Fruit fly (Drosophila melanogaster) whole organism, embryonic: ENCODE results near the gene CG13609.

Experiments used
- Adf1 ChIP-seq: fragments of 200-800 bp; sonication (Bioruptor generic); IDR thresholded peaks from 2 replicates; pipeline ENCODE4 v1.3.6; 2022; ENCODE audit warnings: missing biosample characterization, missing genetic modification characterization
- CG10147 ChIP-seq: fragments of 200-800 bp; sonication (Bioruptor generic); optimal IDR thresholded peaks from 2 replicates; lab custom pipeline; 2019; ENCODE audit warnings: missing biosample characterization, mild to moderate bottlenecking, missing genetic modification characterization, moderate library complexity
- CG11695 ChIP-seq: fragments of 200-800 bp; sonication (Bioruptor generic); IDR thresholded peaks from 3 replicates; pipeline ENCODE4 v1.3.6; 2022; ENCODE audit warnings: missing biosample characterization, missing genetic modification characterization
- CG11696 ChIP-seq: fragments of 200-800 bp; sonication (Bioruptor generic); IDR thresholded peaks from 2 replicates; pipeline ENCODE4 v1.3.6; 2022; ENCODE audit warnings: missing biosample characterization, missing genetic modification characterization
- CG2116 ChIP-seq: fragments of 200-800 bp; sonication (Bioruptor generic); optimal IDR thresholded peaks from 3 replicates; lab custom pipeline; 2018; ENCODE audit warnings: missing biosample characterization, mild to moderate bottlenecking, missing genetic modification characterization
- CG30403 ChIP-seq: fragments of 200-800 bp; sonication (Bioruptor generic); optimal IDR thresholded peaks from 3 replicates; lab custom pipeline; 2016; ENCODE audit warnings: missing biosample characterization, missing genetic modification characterization
- CG3065 ChIP-seq: fragments of 200-800 bp; sonication (Bioruptor generic); optimal IDR thresholded peaks from 2 replicates; lab custom pipeline; 2016; ENCODE audit warnings: missing biosample characterization, missing genetic modification characterization
- CG3163 ChIP-seq: fragments of 200-800 bp; sonication (Bioruptor generic); optimal IDR thresholded peaks from 3 replicates; lab custom pipeline; 2016; ENCODE audit warnings: missing biosample characterization, missing genetic modification characterization
- CG34422 ChIP-seq: fragments of 200-800 bp; sonication (Bioruptor generic); IDR thresholded peaks from 3 replicates; pipeline ENCODE4 v1.3.6; 2022; ENCODE audit warnings: missing biosample characterization, missing genetic modification characterization
- CG3726 ChIP-seq: fragments of 200-800 bp; sonication (Bioruptor generic); IDR thresholded peaks from 3 replicates; pipeline ENCODE4, ENCODE4 v1.3.6; 2022; ENCODE audit warnings: missing biosample characterization, missing genetic modification characterization
- CG6272 ChIP-seq: fragments of 200-800 bp; sonication (Bioruptor generic); IDR thresholded peaks from 2 replicates; pipeline ENCODE4 v1.3.6; 2022; ENCODE audit warnings: missing biosample characterization, missing genetic modification characterization
- CG6813 ChIP-seq: fragments of 200-800 bp; sonication (Bioruptor generic); optimal IDR thresholded peaks from 2 replicates; lab custom pipeline; 2017; ENCODE audit warnings: missing biosample characterization, missing genetic modification characterization, mild to moderate bottlenecking, moderate library complexity, missing genetic modification reagents
- CG7271 ChIP-seq: fragments of 200-800 bp; sonication (Bioruptor generic); optimal IDR thresholded peaks from 2 replicates; lab custom pipeline; 2018; ENCODE audit warnings: missing biosample characterization, mild to moderate bottlenecking, missing genetic modification characterization, moderate library complexity
- CG7556 ChIP-seq: fragments of 200-800 bp; sonication (Bioruptor generic); optimal IDR thresholded peaks from 2 replicates; lab custom pipeline; 2017; ENCODE audit warnings: missing biosample characterization, mild to moderate bottlenecking, missing genetic modification characterization
- CG8478 ChIP-seq: fragments of >200 bp; optimal IDR thresholded peaks from 2 replicates; lab custom pipeline; 2018
- CG8924 ChIP-seq: fragments of 200-800 bp; optimal IDR thresholded peaks from 3 replicates; lab custom pipeline; 2019; ENCODE audit warnings: missing biosample characterization, mild to moderate bottlenecking, missing genetic modification characterization, moderate library complexity
- CG9727 ChIP-seq: fragments of 200-800 bp; sonication (Bioruptor generic); optimal IDR thresholded peaks from 3 replicates; lab custom pipeline; 2017; ENCODE audit warnings: missing biosample characterization, mild to moderate bottlenecking, missing genetic modification characterization
- Dfd ChIP-seq, 2 experiments: fragments of >200 bp; optimal IDR thresholded peaks; 2 replicates each; lab custom pipeline; 2017; ENCODE audit warnings: missing biosample characterization in 2 of 2, missing genetic modification characterization in 2 of 2
- E2f1 ChIP-seq: fragments of 200-800 bp; sonication (Bioruptor generic); IDR thresholded peaks from 2 replicates; pipeline ENCODE4 v1.3.6; 2022; ENCODE audit warnings: missing biosample characterization, missing genetic modification characterization
- HLH3B ChIP-seq: fragments of 200-800 bp; sonication (Bioruptor generic); IDR thresholded peaks from 2 replicates; pipeline ENCODE4 v1.3.6; 2022; ENCODE audit warnings: missing biosample characterization, missing genetic modification characterization
- HLHmδ ChIP-seq: fragments of 200-800 bp; sonication (Bioruptor generic); optimal IDR thresholded peaks from 2 replicates; lab custom pipeline; 2018; ENCODE audit warnings: missing biosample characterization, mild to moderate bottlenecking, missing genetic modification characterization, moderate library complexity
- Kr ChIP-seq: fragments of 200-800 bp; sonication (Bioruptor generic); optimal IDR thresholded peaks from 2 replicates; lab custom pipeline; 2017; ENCODE audit warnings: missing biosample characterization, mild to moderate bottlenecking, missing genetic modification characterization
- Lhr ChIP-seq: fragments of 200-800 bp; sonication (Bioruptor generic); optimal IDR thresholded peaks from 3 replicates; lab custom pipeline; 2017; ENCODE audit warnings: mild to moderate bottlenecking, missing biosample characterization, missing genetic modification reagents, missing genetic modification characterization
- Lim3 ChIP-seq: fragments of 200-800 bp; sonication (Bioruptor generic); IDR thresholded peaks from 2 replicates; pipeline ENCODE4 v1.3.6; 2022; ENCODE audit warnings: missing biosample characterization, missing genetic modification characterization
- NfI ChIP-seq: fragments of 200-800 bp; sonication (Bioruptor generic); optimal IDR thresholded peaks from 3 replicates; lab custom pipeline; 2018; ENCODE audit warnings: missing biosample characterization, mild to moderate bottlenecking, missing genetic modification characterization, moderate library complexity
- Spps ChIP-seq: fragments of 200-800 bp; sonication (Bioruptor generic); optimal IDR thresholded peaks from 2 replicates; lab custom pipeline; 2018; ENCODE audit warnings: missing biosample characterization, mild to moderate bottlenecking, missing genetic modification characterization
- Ssrp ChIP-seq: fragments of 200-800 bp; sonication (Bioruptor generic); optimal IDR thresholded peaks from 2 replicates; lab custom pipeline; 2018; ENCODE audit warnings: missing biosample characterization, mild to moderate bottlenecking, missing genetic modification characterization, moderate library complexity
- Vsx1 ChIP-seq: fragments of 200-800 bp; sonication (Bioruptor generic); optimal IDR thresholded peaks from 2 replicates; lab custom pipeline; 2017; ENCODE audit warnings: missing biosample characterization, mild to moderate bottlenecking, missing genetic modification characterization, missing genetic modification reagents
- YL-1 ChIP-seq: fragments of 200-800 bp; sonication (Bioruptor generic); optimal IDR thresholded peaks from 3 replicates; lab custom pipeline; 2017; ENCODE audit warnings: missing biosample characterization, mild to moderate bottlenecking, missing genetic modification characterization
- bigmax ChIP-seq: fragments of 200-800 bp; sonication (Bioruptor generic); optimal IDR thresholded peaks from 2 replicates; lab custom pipeline; 2018; ENCODE audit warnings: missing biosample characterization, mild to moderate bottlenecking, missing genetic modification characterization
- btn ChIP-seq: fragments of 200-800 bp; sonication (Bioruptor generic); optimal IDR thresholded peaks from 2 replicates; lab custom pipeline; 2016; ENCODE audit warnings: missing biosample characterization, missing genetic modification characterization
- caup ChIP-seq: fragments of 200-800 bp; sonication (Bioruptor generic); optimal IDR thresholded peaks from 3 replicates; lab custom pipeline; 2017; ENCODE audit warnings: missing biosample characterization, mild to moderate bottlenecking, missing genetic modification characterization, moderate library complexity; ENCODE audit not compliant: severe bottlenecking
- chm ChIP-seq: fragments of 200-800 bp; sonication (Bioruptor generic); IDR thresholded peaks from 2 replicates; pipeline ENCODE4 v1.3.6; 2022; ENCODE audit warnings: missing biosample characterization, missing genetic modification characterization
- ci ChIP-seq: fragments of 200-800 bp; sonication (Bioruptor generic); IDR thresholded peaks from 3 replicates; pipeline ENCODE4 v1.3.6; 2022; ENCODE audit warnings: missing biosample characterization, missing genetic modification characterization
- da ChIP-seq: fragments of 200-800 bp; sonication (Bioruptor generic); optimal IDR thresholded peaks from 2 replicates; lab custom pipeline; 2016; ENCODE audit warnings: missing biosample characterization, missing genetic modification characterization
- dati ChIP-seq: fragments of 200-800 bp; sonication (Bioruptor generic); IDR thresholded peaks from 2 replicates; pipeline ENCODE4 v1.3.6; 2022; ENCODE audit warnings: missing biosample characterization, missing genetic modification characterization
- dmrt11E ChIP-seq: fragments of 200-800 bp; sonication (Bioruptor generic); optimal IDR thresholded peaks from 3 replicates; lab custom pipeline; 2018; ENCODE audit warnings: missing biosample characterization, mild to moderate bottlenecking, missing genetic modification characterization, moderate library complexity
- fd96Cb ChIP-seq: fragments of 200-800 bp; sonication (Bioruptor generic); optimal IDR thresholded peaks from 2 replicates; lab custom pipeline; 2018; ENCODE audit warnings: missing biosample characterization, mild to moderate bottlenecking, missing genetic modification characterization, moderate library complexity
- kni ChIP-seq: fragments of 200-800 bp; sonication (Bioruptor generic); optimal IDR thresholded peaks from 3 replicates; lab custom pipeline; 2017; ENCODE audit warnings: mild to moderate bottlenecking, missing biosample characterization, missing genetic modification reagents, missing genetic modification characterization
- lbe ChIP-seq: fragments of 200-800 bp; sonication (Bioruptor generic); optimal IDR thresholded peaks from 2 replicates; lab custom pipeline; 2016; ENCODE audit warnings: missing biosample characterization, mild to moderate bottlenecking, missing genetic modification characterization
- onecut ChIP-seq: fragments of 200-800 bp; sonication (Bioruptor generic); IDR thresholded peaks from 2 replicates; pipeline ENCODE4 v1.3.6; 2022; ENCODE audit warnings: missing biosample characterization, missing genetic modification characterization
- org-1 ChIP-seq: fragments of 200-800 bp; sonication (Bioruptor generic); optimal IDR thresholded peaks from 2 replicates; lab custom pipeline; 2017; ENCODE audit warnings: missing biosample characterization, missing genetic modification characterization
- pita ChIP-seq: fragments of 200-800 bp; sonication (Bioruptor generic); optimal IDR thresholded peaks from 2 replicates; lab custom pipeline; 2017; ENCODE audit warnings: missing biosample characterization, mild to moderate bottlenecking, missing genetic modification characterization
- ranshi ChIP-seq: fragments of 200-800 bp; sonication (Bioruptor generic); IDR thresholded peaks from 2 replicates; pipeline ENCODE4 v1.3.6; 2022; ENCODE audit warnings: missing biosample characterization, missing genetic modification characterization
- scrt ChIP-seq: fragments of 200-800 bp; sonication (Bioruptor generic); optimal IDR thresholded peaks from 2 replicates; lab custom pipeline; 2018; ENCODE audit warnings: missing biosample characterization, mild to moderate bottlenecking, missing genetic modification characterization, moderate library complexity
- sens ChIP-seq: fragments of 200-800 bp; sonication (Bioruptor generic); peaks from one replicate; lab custom pipeline; 2016; ENCODE audit warnings: missing biosample characterization, missing genetic modification characterization
- sens-2 ChIP-seq: fragments of 200-800 bp; sonication (Bioruptor generic); IDR thresholded peaks from 2 replicates; pipeline ENCODE4 v1.3.6; 2022; ENCODE audit warnings: missing biosample characterization, missing genetic modification characterization
- slbo ChIP-seq: fragments of 200-800 bp; sonication (Bioruptor generic); IDR thresholded peaks from 2 replicates; pipeline ENCODE4 v1.3.6; 2022; ENCODE audit warnings: missing biosample characterization, missing genetic modification characterization
- tin ChIP-seq: fragments of 200-800 bp; sonication (Bioruptor generic); optimal IDR thresholded peaks from 3 replicates; lab custom pipeline; 2016; ENCODE audit warnings: missing biosample characterization, missing genetic modification characterization
- twi ChIP-seq: fragments of 200-800 bp; optimal IDR thresholded peaks from 2 replicates; lab custom pipeline; 2019; ENCODE audit warnings: missing biosample characterization, mild to moderate bottlenecking, missing genetic modification characterization, moderate library complexity
- wek ChIP-seq: fragments of 200-800 bp; sonication (Bioruptor generic); optimal IDR thresholded peaks from 3 replicates; lab custom pipeline; 2018; ENCODE audit warnings: missing biosample characterization, mild to moderate bottlenecking, missing genetic modification characterization, moderate library complexity
- zfh1 ChIP-seq: fragments of 200-800 bp; sonication (Bioruptor generic); IDR thresholded peaks from 3 replicates; pipeline ENCODE4 v1.3.6; 2022; ENCODE audit warnings: missing biosample characterization, missing genetic modification characterization

The CG13609 gene

DNA sequence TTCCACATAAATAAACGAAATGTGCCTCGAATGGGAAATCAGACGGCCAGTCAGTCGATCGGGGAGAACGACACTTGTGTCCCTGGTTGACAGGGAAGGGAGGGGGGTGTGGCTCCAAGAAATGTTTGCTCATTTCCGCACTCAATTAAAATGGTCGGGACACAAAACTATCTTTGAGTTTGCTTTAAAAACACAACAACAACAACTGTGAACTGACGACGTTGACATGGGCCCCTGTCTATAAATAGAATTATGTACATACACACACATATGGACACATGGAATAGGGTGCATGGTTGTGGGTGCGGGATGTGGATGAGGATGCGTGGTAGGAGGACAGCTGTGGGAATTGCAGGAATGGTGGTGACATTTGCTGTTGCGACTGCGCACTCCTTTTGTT, 43.2 kb downstream of the CG13609 start:
- TF ChIP-seq zfh1 (0 out of 3 replicates have a peak, but pooled peaks have one; percentile 52), slbo (GFP tag; lab: Robert Waterston, UW) (no peak), pita (GFP tag; lab: Kevin White, UChicago) (no peak), CG3163 (GFP tag; lab: Kevin White, UChicago) (no peak), CG3726 (no peak), YL-1 (GFP tag; lab: Kevin White, UChicago) (no peak), CG7271 (tag; lab: Kevin White, UChicago) (no peak), Vsx1 (GFP tag; lab: Kevin White, UChicago) (no peak), Dfd (GFP tag; optimal IDR thresholded peaks at IDR 0.05; lab: Kevin White, UChicago) (no peak), onecut (GFP tag; lab: Robert Waterston, UW) (no peak), bigmax (GFP tag; lab: Kevin White, UChicago) (no peak), CG6272 (GFP tag; lab: Robert Waterston, UW) (no peak), CG11696 (GFP tag; lab: Robert Waterston, UW) (0 out of 2 replicates have a peak, but pooled peaks have one; percentile 10), tin (no peak), sens (peak; percentile 66), HLHmδ (no peak), CG8924 (tag; lab: Kevin White, UChicago) (peak; percentile 33), CG10147 (GFP tag; lab: Kevin White, UChicago) (no peak), Lhr (GFP tag; lab: Kevin White, UChicago) (no peak), Kr (GFP tag; lab: Kevin White, UChicago) (peak; percentile 44), CG2116 (no peak), CG11695 (no peak), btn (GFP tag; lab: Kevin White, UChicago) (no peak), ci (GFP tag; lab: Robert Waterston, UW) (no peak), ranshi (GFP tag; lab: Robert Waterston, UW) (no peak), wek (GFP tag; lab: Kevin White, UChicago) (no peak), lbe (GFP tag; lab: Kevin White, UChicago) (no peak), CG8478 (lab: Kevin White, UChicago) (peak; percentile 2), sens-2 (GFP tag; lab: Robert Waterston, UW) (no peak), da (GFP tag; lab: Kevin White, UChicago) (no peak), CG7556 (GFP tag; lab: Kevin White, UChicago) (no peak), caup (no peak), twi (peak; percentile 95), NfI (GFP tag; lab: Kevin White, UChicago) (no peak), dati (GFP tag; lab: Robert Waterston, UW) (no peak), HLH3B (GFP tag; lab: Robert Waterston, UW) (no peak), org-1 (GFP tag; lab: Kevin White, UChicago) (peak; percentile 12), CG34422 (GFP tag; lab: Robert Waterston, UW) (no peak), fd96Cb (tag; lab: Kevin White, UChicago) (no peak), CG30403 (GFP tag; lab: Kevin White, UChicago) (no peak), CG6813 (GFP tag; lab: Kevin White, UChicago) (peak; percentile 23), E2f1 (GFP tag; lab: Robert Waterston, UW) (no peak), kni (GFP tag; lab: Kevin White, UChicago) (peak; percentile 73), scrt (GFP tag; lab: Kevin White, UChicago) (no peak), Spps (no peak), Lim3 (GFP tag; lab: Robert Waterston, UW) (no peak), CG3065 (no peak), CG9727 (GFP tag; lab: Kevin White, UChicago) (no peak), dmrt11E (tag; lab: Kevin White, UChicago) (peak; percentile 37), Ssrp (tag; lab: Kevin White, UChicago) (no peak), Adf1 (GFP tag; lab: Robert Waterston, UW) (no peak), chm (0 out of 2 replicates have a peak, but pooled peaks have one; percentile 40)
